Worm (Caenorhabditis elegans): ENCODE data around the gene srg-15.

The srg-15 gene

DNA sequence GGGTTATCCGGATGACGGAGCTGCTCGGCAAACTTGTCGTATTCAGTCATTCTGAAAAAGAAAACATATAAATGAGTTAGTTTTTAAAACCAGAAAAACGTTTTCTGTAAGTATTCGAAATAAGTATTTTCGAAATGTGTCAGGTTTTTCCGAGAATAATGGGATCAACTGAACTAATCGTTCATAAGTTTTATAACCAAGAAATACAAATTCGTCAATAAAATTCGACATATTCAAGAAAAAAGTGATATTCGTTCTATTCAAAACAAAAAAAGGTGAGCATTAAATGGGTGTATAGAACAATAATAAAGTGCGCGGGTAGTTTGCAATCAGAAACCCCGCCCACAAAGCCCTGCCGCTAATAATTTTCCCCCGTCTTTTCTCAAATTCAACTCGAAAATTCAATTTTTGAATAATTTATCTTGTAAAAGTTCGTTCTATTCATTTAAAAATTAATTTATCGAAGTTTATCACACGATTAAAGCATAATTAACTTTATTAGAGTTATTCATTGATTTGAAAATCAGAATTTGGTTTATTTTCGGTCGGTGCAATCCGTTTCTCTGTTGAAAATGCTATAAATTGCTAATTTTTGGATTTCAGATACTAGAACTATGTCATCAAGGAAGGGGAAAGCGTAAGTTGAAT is 6.1 kb upstream of the srg-15 start, which contains the start of the genes cyn-11 and T01B7.5:
Gene cyn-11, minus strand, starts transcription at position 51 of the 648 bp plus-strand sequence.
Gene T01B7.5, plus strand, starts transcription at position 598 of the 648 bp plus-strand sequence.
- TF ChIP-seq unc-62 (GFP tag; optimal IDR thresholded peaks at IDR 0.05): no peak

DNA sequence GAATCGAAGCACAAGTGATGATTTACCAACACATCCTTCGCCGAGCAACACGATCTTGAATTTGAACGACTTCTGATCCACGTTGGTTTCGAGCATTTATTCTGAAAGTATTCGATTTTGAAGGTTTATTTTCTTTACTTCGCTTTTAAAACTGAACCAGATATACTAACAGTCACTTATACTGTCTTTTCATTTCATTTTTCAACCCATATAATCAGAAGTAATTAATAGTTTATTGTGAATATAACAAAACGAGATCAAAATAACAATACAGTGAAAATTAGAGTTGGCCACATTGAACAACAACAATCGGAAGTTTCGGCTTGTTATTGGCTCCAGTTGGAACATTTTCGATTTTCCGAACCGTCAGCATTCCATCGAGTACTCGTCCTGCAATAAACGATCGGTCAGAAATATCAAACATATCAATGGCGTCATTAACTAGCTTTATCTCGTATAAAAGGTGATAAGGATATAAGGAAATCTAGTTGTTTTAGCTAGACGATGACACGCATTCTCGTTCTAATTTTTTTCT is 4.8 kb upstream of the srg-15 start, which contains the start of the genes rab-21 and T01B7.13:
Gene rab-21, minus strand, starts transcription at position 101 of the 535 bp plus-strand sequence.
Gene T01B7.13, plus strand, starts transcription at position 485 of the 535 bp plus-strand sequence.
- TF ChIP-seq unc-62 (GFP tag; optimal IDR thresholded peaks at IDR 0.05): no peak

DNA sequence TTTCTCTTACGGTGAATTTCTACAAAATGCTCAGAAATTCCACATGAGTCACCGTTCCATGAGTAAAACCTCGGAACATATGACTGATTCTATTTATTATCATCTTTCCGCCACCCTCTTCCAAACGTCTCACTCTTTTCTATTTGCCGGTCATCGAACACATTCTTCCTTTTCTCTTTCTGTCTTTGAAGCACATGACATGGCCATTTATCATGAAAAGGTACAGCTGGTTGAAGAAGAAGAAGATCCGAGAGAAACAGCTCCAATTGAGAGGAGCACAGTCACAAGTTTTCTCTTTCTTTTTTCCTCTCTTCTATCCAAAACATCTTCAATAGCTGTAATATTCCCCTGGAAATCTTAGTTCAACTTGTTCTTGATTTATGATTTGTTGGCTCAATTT is 3.2 kb downstream of the srg-15 start, which contains the start of gene cup-16:
Gene cup-16, plus strand, starts transcription at position 132 of the 400 bp plus-strand sequence.
- no peak for TF ChIP-seq unc-62 (GFP tag; optimal IDR thresholded peaks at IDR 0.05)

DNA sequence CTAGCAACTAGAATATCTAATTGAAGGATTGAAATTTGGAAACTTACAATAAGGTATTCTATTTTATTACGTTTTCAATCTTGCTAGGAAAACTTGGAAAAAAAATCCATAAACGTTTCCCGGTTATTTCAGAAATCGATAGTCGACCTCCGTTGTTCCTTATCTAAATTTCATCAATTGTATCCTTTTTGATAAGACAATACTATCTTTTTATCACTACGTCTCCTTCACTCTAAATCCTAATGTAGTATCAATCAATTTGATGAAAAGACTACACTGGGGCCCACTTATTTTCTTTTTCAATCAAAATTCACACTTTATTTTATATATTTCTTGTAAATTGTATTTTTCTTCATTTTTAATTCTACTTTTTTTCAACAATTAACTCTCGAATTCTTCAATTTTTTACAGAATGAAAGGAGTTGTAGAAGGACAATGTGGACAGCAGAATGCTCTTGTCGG is 5.8 kb downstream of the srg-15 start, which contains the start of gene prx-5:
Gene prx-5, plus strand, starts transcription at position 412 of the 462 bp plus-strand sequence.
- TF ChIP-seq unc-62 (GFP tag; optimal IDR thresholded peaks at IDR 0.05): no peak

DNA sequence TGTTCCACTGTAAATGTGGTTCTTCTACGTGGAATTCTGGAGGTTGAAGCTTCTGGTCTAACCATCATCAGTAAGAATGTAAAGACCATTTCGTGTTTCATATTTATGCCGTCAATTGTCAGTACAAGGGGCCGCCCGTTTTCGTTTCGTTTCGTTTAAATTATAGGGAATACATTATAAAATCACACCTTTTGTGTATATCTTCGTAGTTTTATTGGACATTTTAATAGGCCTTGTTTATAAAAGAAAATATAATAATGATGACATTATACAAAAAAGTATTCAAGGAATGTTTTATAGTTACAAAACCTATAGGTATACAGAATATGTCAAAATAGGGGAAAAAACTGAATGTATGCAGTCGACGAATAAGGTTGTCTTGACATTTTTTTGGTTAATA is 6.5 kb downstream of the srg-15 start, which contains the start of gene ceh-7:
Gene ceh-7, minus strand, starts transcription at position 101 of the 400 bp plus-strand sequence.
- TF ChIP-seq unc-62 (GFP tag; optimal IDR thresholded peaks at IDR 0.05): no peak

DNA sequence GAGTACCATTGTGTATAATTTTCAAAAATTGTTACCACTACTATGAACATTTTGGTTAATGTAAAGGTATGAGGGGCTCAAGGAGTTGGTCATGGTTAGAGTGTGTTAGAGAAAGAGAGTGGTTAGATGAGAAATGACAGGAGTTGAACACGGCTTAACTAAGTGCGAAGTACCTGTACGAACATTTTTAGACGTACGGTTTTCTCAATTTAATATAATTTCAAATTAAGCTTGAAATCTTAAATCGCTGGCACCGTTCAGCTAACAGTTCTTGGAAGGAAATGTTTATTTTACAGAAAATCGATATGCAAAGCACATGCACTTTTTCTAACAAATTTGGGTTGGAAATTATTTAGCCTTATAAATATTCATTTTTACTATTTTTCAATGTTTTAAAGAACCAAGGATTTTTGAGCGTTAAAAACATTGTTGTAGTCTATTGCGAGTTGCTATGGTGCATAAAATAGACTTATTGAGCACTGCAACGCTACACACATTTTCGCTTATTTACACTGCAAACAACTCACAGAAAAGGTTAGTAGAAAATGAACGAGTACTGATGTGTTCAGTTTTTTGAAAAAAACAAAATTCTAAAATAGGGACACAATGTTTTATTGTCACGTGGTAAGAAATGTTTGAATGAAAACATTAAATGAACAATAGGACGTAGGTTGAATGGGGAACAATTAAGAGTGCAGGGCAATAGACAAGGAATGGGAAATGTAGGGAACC is 8.4 kb downstream of the srg-15 start, which contains the start of gene sphk-1:
Gene sphk-1, minus strand, starts transcription at position 51 of the 732 bp plus-strand sequence.
- TF ChIP-seq unc-62 (GFP tag; optimal IDR thresholded peaks at IDR 0.05): no peak

DNA sequence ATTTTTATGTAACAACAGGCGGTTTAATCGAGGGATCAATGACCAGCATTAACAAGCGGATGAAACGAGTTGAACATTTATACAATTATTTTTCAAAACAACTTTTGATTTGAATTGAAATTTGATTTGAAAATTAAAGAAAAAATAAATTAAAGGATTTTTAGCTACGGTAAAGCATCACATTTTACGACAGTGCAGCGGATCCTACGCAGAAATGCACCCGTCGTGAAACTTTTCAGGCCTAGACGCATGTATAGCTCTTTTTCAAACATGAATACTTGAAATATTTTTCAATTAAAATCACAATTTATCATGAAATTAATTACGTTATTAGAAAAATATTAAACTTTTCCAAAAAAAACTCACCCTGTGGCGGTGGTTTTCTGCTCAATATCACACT is 9.2 kb downstream of the srg-15 start:
- no peak for TF ChIP-seq unc-62 (GFP tag; optimal IDR thresholded peaks at IDR 0.05)

DNA sequence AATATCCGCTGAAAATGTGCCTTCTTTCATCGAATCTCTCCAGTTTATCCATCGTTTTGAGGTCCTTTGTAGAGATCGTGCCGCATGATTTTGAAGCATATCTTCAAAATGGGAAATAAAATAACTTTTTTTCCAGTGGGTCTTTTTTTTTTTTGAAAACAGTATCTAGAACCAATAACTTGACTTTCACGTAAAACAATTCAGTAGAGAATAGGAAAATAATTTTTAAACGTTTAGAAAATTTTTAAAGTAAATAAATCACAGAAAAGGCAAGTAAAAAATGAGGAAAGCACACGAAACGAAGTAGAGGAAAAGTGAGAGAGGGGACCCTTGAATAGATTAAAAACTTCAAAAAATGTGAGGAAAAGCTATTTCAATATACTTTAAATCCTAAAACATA is 11.4 kb downstream of the srg-15 start, which contains the start of gene chdh-1:
Gene chdh-1, minus strand, starts transcription at position 101 of the 400 bp plus-strand sequence.
- TF ChIP-seq unc-62 (GFP tag; optimal IDR thresholded peaks at IDR 0.05): no peak

DNA sequence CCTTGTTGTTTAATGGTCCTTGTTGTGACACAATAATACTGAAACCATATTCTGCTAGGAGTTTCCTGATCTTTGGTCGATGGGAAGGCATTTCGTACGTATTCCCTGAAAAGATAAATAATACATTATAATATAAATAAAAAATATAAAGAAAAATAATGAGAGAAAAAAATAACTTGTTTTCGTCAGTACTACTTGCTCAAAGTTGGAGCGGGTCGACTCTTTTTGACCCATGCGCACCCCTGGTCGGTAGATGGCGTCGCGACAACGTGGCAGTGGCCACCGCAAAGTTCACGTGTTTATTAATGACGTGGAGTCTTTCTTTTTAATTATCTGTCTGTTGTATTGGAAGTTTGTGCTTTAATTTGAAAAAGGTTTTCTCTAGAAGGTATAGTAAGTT is 14.4 kb downstream of the srg-15 start, which contains the start of gene C34C6.10:
Gene C34C6.10, minus strand, starts transcription at position 101 of the 400 bp plus-strand sequence.
- no peak for TF ChIP-seq unc-62 (GFP tag; optimal IDR thresholded peaks at IDR 0.05)

DNA sequence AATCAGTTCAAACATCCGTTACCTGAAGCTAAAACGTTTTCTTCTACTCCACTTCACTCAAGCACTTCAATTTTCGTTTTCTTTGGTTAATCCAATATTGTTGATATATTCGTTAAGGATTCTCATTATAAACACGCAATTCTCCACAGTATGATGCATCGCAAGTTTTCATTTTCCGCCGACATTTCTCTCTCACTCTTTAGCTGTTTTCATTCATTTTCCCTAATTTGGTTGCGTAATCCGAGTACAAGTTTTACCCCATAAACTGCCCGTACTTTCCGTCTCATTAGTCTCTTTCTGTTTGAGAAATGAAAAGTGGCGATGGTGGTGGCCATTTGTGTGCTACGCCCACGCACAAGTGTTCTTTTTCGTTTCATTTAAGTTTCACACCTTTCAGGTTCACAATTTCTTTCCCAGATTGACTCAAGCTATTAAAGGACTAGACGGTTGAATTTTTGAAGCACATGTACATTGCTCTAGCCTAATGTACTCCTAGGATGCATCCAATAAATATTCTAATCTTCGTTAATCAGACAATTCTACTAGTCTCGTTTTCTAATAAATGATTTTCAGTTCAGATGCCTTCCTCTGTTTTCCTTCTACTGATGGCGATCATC is 18.8 kb downstream of the srg-15 start, which contains the start of gene C34C6.3:
Gene C34C6.3, plus strand, starts transcription at position 567 of the 617 bp plus-strand sequence.
- TF ChIP-seq unc-62 (GFP tag; optimal IDR thresholded peaks at IDR 0.05): no peak

DNA sequence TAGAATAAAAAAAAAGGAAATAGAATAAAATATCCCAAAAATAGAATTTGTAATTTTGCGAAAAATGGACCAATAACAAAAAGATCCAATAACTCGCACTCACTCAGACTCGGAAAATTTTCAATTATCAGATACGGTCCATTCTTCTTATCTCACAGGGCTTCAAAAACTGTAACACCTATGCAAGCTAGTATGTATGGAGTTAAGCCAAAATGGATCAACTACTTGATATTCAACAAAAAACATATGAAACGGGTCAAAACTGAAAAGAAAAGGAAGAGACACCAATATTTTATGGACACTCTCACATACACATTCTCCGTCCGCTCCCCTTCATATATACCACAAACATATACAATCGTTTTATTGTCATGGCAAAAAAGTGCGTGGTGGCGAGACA is 24.6 kb downstream of the srg-15 start, which contains the start of gene C34C6.9:
Gene C34C6.9, plus strand, starts transcription at position 301 of the 400 bp plus-strand sequence.
- TF ChIP-seq unc-62 (GFP tag; optimal IDR thresholded peaks at IDR 0.05): no peak

DNA sequence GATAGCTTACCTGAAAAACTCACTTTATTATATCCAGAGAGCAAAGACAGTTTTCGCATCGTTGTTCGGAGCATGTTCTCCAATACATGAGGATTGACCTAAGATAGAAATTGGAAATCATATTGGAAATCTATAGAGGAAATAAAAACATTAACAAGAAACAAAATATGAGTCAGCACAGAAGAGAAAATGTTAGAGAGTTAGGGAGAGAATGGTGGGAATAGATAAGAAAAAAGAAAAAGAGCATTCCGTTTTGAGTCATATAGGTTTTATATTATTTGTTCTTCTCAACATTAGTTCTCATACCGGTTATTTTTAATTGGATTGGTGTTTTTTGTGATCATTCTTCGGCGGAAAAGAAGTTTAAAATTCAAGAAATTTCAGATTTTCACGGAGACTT is 25.4 kb downstream of the srg-15 start, which contains the start of gene hgap-2:
Gene hgap-2, minus strand, starts transcription at position 101 of the 400 bp plus-strand sequence.
- no peak for TF ChIP-seq unc-62 (GFP tag; optimal IDR thresholded peaks at IDR 0.05)

DNA sequence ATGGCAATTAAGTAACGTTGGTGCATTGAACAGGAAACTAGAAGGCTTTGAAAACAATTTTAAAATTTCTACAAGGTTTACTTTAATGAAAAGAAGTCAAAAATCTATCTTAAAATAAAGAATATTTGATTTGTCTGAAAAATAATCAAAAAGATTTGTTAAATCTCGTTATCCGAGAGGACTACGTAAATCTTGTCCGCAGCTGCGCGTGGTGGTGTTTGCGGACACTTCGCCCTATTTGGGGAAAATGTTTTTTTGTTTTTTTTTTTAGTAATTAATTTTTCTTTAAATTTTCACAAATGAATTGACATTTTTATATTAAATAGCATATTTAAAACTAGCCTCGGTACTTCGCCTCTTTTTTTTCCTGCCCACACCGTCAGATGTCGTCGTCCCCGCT is 26.3 kb downstream of the srg-15 start:
- TF ChIP-seq unc-62 (GFP tag; optimal IDR thresholded peaks at IDR 0.05): no peak

DNA sequence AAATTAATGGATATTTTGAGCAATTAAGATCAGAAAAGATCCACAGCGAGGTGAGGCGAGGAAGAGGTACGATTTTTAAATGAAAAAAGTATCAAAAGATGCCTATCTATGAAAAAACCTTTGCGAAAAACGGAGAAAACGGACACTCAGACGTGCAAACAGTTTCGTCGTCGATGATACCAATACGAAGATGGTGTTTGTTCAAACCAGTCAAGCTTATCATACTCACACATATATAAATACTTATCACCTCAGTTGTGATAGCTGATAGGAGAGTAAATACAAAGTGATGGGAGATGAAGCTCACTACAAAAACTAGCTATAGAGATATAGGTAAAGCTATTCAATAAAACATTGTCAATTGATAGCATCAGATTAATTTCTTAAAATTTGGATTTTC is 30.4 kb downstream of the srg-15 start:
- TF ChIP-seq unc-62 (GFP tag; optimal IDR thresholded peaks at IDR 0.05): no peak

DNA sequence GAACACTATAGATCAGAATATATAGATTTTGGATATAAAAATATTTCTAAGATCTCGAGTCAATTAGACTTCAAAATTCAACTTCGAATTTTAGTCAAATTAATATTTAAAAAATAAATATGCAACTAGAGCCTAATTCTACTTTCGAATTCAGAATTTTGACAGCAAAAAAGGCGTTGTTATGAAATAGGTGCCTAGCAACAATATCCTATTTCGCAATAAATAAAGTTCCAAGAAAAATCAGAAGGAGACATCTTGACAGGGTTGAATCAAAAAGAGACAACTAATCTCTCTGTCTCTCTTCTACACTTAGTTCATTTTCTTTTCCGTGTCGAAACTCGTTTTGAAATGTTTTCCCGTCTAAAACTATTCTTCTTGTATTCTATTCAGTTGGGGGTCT is 34.8 kb downstream of the srg-15 start:
- no peak for TF ChIP-seq unc-62 (GFP tag; optimal IDR thresholded peaks at IDR 0.05)
